Worm (Caenorhabditis elegans) whole organism, mixed stage, embryonic: ENCODE measurements around the gene R11H6.5.

ENCODE experiments used
- blmp-1 ChIP-seq: fragments of 150-350 bp; optimal IDR thresholded peaks from 2 replicates; lab custom pipeline; 2014; ENCODE audit warnings: missing biosample characterization, missing genetic modification characterization
- ceh-39 ChIP-seq: fragments of 150-350 bp; optimal IDR thresholded peaks from 2 replicates; lab custom pipeline; 2014; ENCODE audit warnings: missing biosample characterization, missing genetic modification characterization
- ces-1 ChIP-seq: fragments of 150-350 bp; optimal IDR thresholded peaks from 2 replicates; lab custom pipeline; 2014; ENCODE audit warnings: missing biosample characterization, missing genetic modification reagents, missing genetic modification characterization
- lin-32 ChIP-seq: fragments of 200-800 bp; sonication (Bioruptor generic); optimal IDR thresholded peaks from 2 replicates; lab custom pipeline; 2018; ENCODE audit warnings: mild to moderate bottlenecking, missing genetic modification characterization, missing compliant biosample characterization
- lsy-2 ChIP-seq: fragments of 150-350 bp; optimal IDR thresholded peaks from 2 replicates; lab custom pipeline; 2014; ENCODE audit warnings: missing biosample characterization, missing genetic modification characterization
- nhr-12 ChIP-seq: fragments of 150-350 bp; optimal IDR thresholded peaks from 2 replicates; lab custom pipeline; 2014; ENCODE audit warnings: missing biosample characterization, missing genetic modification characterization
- nhr-28 ChIP-seq: fragments of 150-350 bp; optimal IDR thresholded peaks from 2 replicates; lab custom pipeline; 2014; ENCODE audit warnings: missing biosample characterization, missing genetic modification characterization
- pha-4 ChIP-seq: fragments of 150-350 bp; optimal IDR thresholded peaks from 2 replicates; lab custom pipeline; 2018; ENCODE audit warnings: missing biosample characterization, missing genetic modification reagents, missing genetic modification characterization
- sem-2 ChIP-seq: fragments of 200-800 bp; sonication (Bioruptor generic); optimal IDR thresholded peaks from 2 replicates; lab custom pipeline; 2018; ENCODE audit warnings: mild to moderate bottlenecking, missing genetic modification characterization, missing compliant biosample characterization
- snpc-4 ChIP-seq: fragments of 150-350 bp; optimal IDR thresholded peaks from 2 replicates; lab custom pipeline; 2014; ENCODE audit warnings: missing biosample characterization, missing genetic modification characterization
- tbx-8 ChIP-seq: fragments of 200-800 bp; sonication (Bioruptor generic); optimal IDR thresholded peaks from 2 replicates; lab custom pipeline; 2018; ENCODE audit warnings: mild to moderate bottlenecking, missing genetic modification characterization, moderate library complexity, missing compliant biosample characterization
- unc-39 ChIP-seq: fragments of 150-350 bp; optimal IDR thresholded peaks from 2 replicates; lab custom pipeline; 2014; ENCODE audit warnings: missing biosample characterization, missing genetic modification characterization

ce11 chrV:14659595-14659994 lies 47.6 kb upstream of the R11H6.5 start:
- TF ChIP-seq nhr-12 (no peak), tbx-8 (GFP tag; lab: Kevin White, UChicago) (no peak), ceh-39 (no peak), snpc-4 (tag; lab: Kevin White, UChicago) (no peak), lsy-2 (tag; lab: Kevin White, UChicago) (no peak), sem-2 (GFP tag; lab: Kevin White, UChicago) (no peak), blmp-1 (tag; lab: Kevin White, UChicago) (no peak), unc-39 (tag; lab: Kevin White, UChicago) (no peak), ces-1 (no peak), pha-4 (tag; lab: Kevin White, UChicago) (no peak), lin-32 (GFP tag; lab: Kevin White, UChicago) (no peak), nhr-28 (tag; lab: Kevin White, UChicago) (no peak)
